Worm (Caenorhabditis elegans): ENCODE data around the gene ape-1.
A peak's percentile ranks its signal among the peaks of the same experiment; 100 is the strongest.

DNA sequence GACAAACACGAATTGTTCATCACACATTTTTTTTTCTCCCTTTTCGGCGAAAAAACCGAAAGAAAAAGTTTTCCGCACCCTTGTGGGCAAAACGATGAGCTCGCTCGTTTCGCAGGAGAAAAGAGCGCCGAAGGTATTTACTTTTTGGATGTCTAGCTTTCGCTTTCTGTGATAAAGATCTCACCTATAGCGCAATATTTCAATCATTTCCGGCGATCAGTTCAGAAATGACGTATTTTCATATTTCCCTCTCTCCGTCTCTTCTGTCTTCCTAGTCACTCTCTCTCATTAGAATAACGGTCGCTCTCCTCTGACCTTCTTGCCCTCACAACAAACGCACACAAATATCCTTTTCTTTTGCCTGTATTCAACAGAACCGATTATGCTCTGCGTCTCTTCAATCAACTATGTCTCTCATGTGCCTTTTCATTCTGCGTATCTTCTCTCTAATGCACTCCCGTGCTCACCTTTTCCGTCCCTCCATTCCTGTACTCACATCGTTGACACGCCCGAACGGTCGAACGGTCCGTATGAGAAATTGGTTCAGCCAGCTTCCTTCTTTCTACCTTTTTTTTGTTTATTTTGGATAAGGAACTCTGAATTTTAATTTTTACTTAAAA lies 1.9 kb upstream of the ape-1 start:
- no peak for TF ChIP-seq lin-13 (tag; optimal IDR thresholded peaks at IDR 0.05)
- TF ChIP-seq nhr-76 (tag; optimal IDR thresholded peaks at IDR 0.05): no peak
- TF ChIP-seq nhr-2 (tag; optimal IDR thresholded peaks at IDR 0.05): peak; percentile 98
- no peak for TF ChIP-seq snpc-4 (tag; optimal IDR thresholded peaks at IDR 0.05)
- TF ChIP-seq unc-39 (tag; optimal IDR thresholded peaks at IDR 0.05): no peak
- no peak for TF ChIP-seq mls-2 (tag; optimal IDR thresholded peaks at IDR 0.05)
- no peak for TF ChIP-seq ztf-11 (tag; optimal IDR thresholded peaks at IDR 0.05)
- TF ChIP-seq nhr-12 (tag; optimal IDR thresholded peaks at IDR 0.05): no peak
- TF ChIP-seq nhr-237 (tag; optimal IDR thresholded peaks at IDR 0.05): no peak
- TF ChIP-seq pha-4 (tag; optimal IDR thresholded peaks at IDR 0.05): peak; percentile 20
- TF ChIP-seq mab-5 (tag; optimal IDR thresholded peaks at IDR 0.05): no peak
